Worm (Caenorhabditis elegans): ENCODE results near the gene ptc-3.

ptc-3 gene

DNA sequence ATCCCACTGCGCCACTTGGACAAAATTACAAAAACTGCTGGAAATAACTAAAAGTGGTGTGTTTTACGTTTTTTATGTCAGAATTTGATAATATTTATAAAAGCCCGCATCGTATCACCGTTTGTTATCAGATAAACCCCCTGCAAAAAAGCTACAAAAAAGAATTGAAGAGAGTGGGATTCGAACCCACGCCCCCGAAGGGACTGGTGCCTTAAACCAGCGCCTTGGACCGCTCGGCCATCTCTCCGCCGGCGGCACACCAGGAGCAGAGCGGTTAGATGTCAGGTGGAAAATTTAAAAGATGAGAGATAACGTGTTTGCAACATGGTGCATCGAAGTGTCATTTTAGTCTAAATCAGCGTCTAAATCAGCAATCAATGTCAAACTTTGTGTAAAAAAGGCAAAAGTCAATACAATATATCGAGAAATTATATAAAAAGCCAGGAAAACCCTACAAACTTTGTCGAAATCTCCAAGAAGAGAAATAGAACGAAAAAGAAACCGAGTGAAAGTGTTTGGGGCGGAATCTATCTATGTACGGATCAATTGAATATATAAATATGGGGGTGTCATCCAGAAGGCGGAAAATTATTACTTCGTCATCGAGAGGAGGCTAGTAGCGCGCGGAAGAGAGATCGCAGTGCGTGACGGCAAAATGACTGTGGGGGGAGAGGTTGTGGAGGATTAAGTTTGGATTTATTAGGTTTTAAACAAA lies 9.1 kb upstream of the ptc-3 start (continued):
- TF ChIP-seq die-1 (tag; optimal IDR thresholded peaks at IDR 0.05): peak; percentile 73
- TF ChIP-seq snpc-4 (GFP tag; optimal IDR thresholded peaks at IDR 0.05): no peak
- TF ChIP-seq snpc-4 (tag; optimal IDR thresholded peaks at IDR 0.05): no peak
- TF ChIP-seq lin-54 (GFP tag; optimal IDR thresholded peaks at IDR 0.05): peak; percentile 31
- no peak for TF ChIP-seq ztf-28 (GFP tag; IDR thresholded peaks at IDR 0.05)
- TF ChIP-seq aptf-3 (GFP tag; IDR thresholded peaks at IDR 0.05): no peak
- peak; percentile 45 for TF ChIP-seq lsl-1 (GFP tag; optimal IDR thresholded peaks at IDR 0.05)
- TF ChIP-seq madf-8 (GFP tag; conservative IDR thresholded peaks at IDR 0.05): no peak
- TF ChIP-seq egl-44 (GFP tag; IDR thresholded peaks at IDR 0.05): peak; percentile 83; the same call in 1 of the 2 replicates
- peak; percentile 48 for TF ChIP-seq F52B5.7 (tag; optimal IDR thresholded peaks at IDR 0.05)
- no peak for TF ChIP-seq F55B11.4 (tag; optimal IDR thresholded peaks at IDR 0.05; ENCODE audit: borderline replicate concordance, insufficient read depth)
- TF ChIP-seq sptf-2 (GFP tag; optimal IDR thresholded peaks at IDR 0.05): no peak
- TF ChIP-seq lin-40 (tag; optimal IDR thresholded peaks at IDR 0.05): no peak
- no peak for TF ChIP-seq C06A6.2 (GFP tag; conservative IDR thresholded peaks at IDR 0.05)
- TF ChIP-seq madf-6 (GFP tag; IDR thresholded peaks at IDR 0.05): peak; percentile 59; the same call in 1 of the 2 replicates
- TF ChIP-seq egl-18 (GFP tag; IDR thresholded peaks at IDR 0.05): no peak
- peak; percentile 78 for TF ChIP-seq D2030.7 (GFP tag; IDR thresholded peaks at IDR 0.05)
- TF ChIP-seq Y95B8A.8 (GFP tag; IDR thresholded peaks at IDR 0.05): peak; percentile 26; the same call in 1 of the 2 replicates
- no peak for TF ChIP-seq nhr-27 (tag; optimal IDR thresholded peaks at IDR 0.05)
- TF ChIP-seq mes-4 (tag; optimal IDR thresholded peaks at IDR 0.05): no peak
- no peak for TF ChIP-seq nhr-179 (tag; optimal IDR thresholded peaks at IDR 0.05)
- no peak for TF ChIP-seq Y67H2A.10 (GFP tag; conservative IDR thresholded peaks at IDR 0.05)
- TF ChIP-seq K11D2.4 (GFP tag; IDR thresholded peaks at IDR 0.05): no peak
- TF ChIP-seq rpc-1 (optimal IDR thresholded peaks at IDR 0.05): peak; percentile 63
- peak; percentile 78 for TF ChIP-seq rpc-1 (tag; optimal IDR thresholded peaks at IDR 0.05)
- TF ChIP-seq nhr-120 (GFP tag; IDR thresholded peaks at IDR 0.05): no peak
- no peak for TF ChIP-seq madf-3 (GFP tag; IDR thresholded peaks at IDR 0.05)
- TF ChIP-seq somi-1 (GFP tag; optimal IDR thresholded peaks at IDR 0.05): no peak
- no peak for TF ChIP-seq ceh-27 (GFP tag; optimal IDR thresholded peaks at IDR 0.05)
- no peak for TF ChIP-seq attf-6 (GFP tag; IDR thresholded peaks at IDR 0.05)
- no peak for TF ChIP-seq xnd-1 (tag; optimal IDR thresholded peaks at IDR 0.05)
- peak; percentile 58; the same call in 1 of the 2 replicates for TF ChIP-seq nfyb-1 (GFP tag; IDR thresholded peaks at IDR 0.05)
- TF ChIP-seq attf-5 (GFP tag; optimal IDR thresholded peaks at IDR 0.05): no peak
- no peak for TF ChIP-seq bed-2 (GFP tag; IDR thresholded peaks at IDR 0.05)
- TF ChIP-seq bed-1 (GFP tag; IDR thresholded peaks at IDR 0.05): no peak
- peak in 1 of 2 experiments; percentile 11 for TF ChIP-seq let-607 (tag; optimal IDR thresholded peaks at IDR 0.05)
- peak; percentile 54 for TF ChIP-seq nhr-90 (tag; optimal IDR thresholded peaks at IDR 0.05)
- TF ChIP-seq Y53F4B.3 (GFP tag; IDR thresholded peaks at IDR 0.05): no peak
- no peak for TF ChIP-seq gei-17 (GFP tag; optimal IDR thresholded peaks at IDR 0.05)
- TF ChIP-seq Y79H2A.3 (GFP tag; conservative IDR thresholded peaks at IDR 0.05): no peak
- TF ChIP-seq nhr-80 (tag; optimal IDR thresholded peaks at IDR 0.05): peak; percentile 11
- TF ChIP-seq athp-1 (tag; optimal IDR thresholded peaks at IDR 0.05): peak; percentile 3
- no peak for TF ChIP-seq hlh-26 (GFP tag; conservative IDR thresholded peaks at IDR 0.05)
- no peak for TF ChIP-seq snpc-3.4 (tag; optimal IDR thresholded peaks at IDR 0.05)
